Worm (Caenorhabditis elegans) whole organism, L1 larva: ENCODE results near the gene srh-308.
A peak's percentile ranks its signal among the peaks of the same experiment; 100 is the strongest.

Experiments used
- C04F5.9 ChIP-seq: sonication (generic microtip); optimal IDR thresholded peaks from 2 replicates; lab custom pipeline; 2016; ENCODE audit warnings: missing genetic modification characterization, missing compliant biosample characterization
- F16B12.6 ChIP-seq: fragments of 150-350 bp; optimal IDR thresholded peaks from 2 replicates; lab custom pipeline; 2014; ENCODE audit warnings: missing biosample characterization, missing genetic modification characterization
- alr-1 ChIP-seq: fragments of 200-800 bp; sonication (Bioruptor generic); optimal IDR thresholded peaks from 2 replicates; lab custom pipeline; 2018; ENCODE audit warnings: borderline replicate concordance, mild to moderate bottlenecking, missing genetic modification characterization, missing compliant biosample characterization
- aly-2 ChIP-seq: fragments of 150-350 bp; optimal IDR thresholded peaks from 2 replicates; lab custom pipeline; 2014; ENCODE audit warnings: missing biosample characterization, missing genetic modification characterization
- blmp-1 ChIP-seq: fragments of 150-350 bp; optimal IDR thresholded peaks from 2 replicates; lab custom pipeline; 2014; ENCODE audit warnings: missing biosample characterization, missing genetic modification characterization
- ceh-8 ChIP-seq: fragments of 200-800 bp; sonication (Bioruptor generic); optimal IDR thresholded peaks from 2 replicates; lab custom pipeline; 2018; ENCODE audit warnings: mild to moderate bottlenecking, missing genetic modification characterization, moderate library complexity, missing compliant biosample characterization
- ceh-82 ChIP-seq, 3 experiments: fragments of 150-350 bp in 1 of 3; sonication (generic microtip) in 2 of 3; optimal IDR thresholded peaks; 2 replicates each; lab custom pipeline; 2014 to 2017; ENCODE audit warnings: missing biosample characterization in 3 of 3, missing genetic modification characterization in 3 of 3
- ceh-88 ChIP-seq: fragments of 200-800 bp; sonication (Bioruptor generic); IDR thresholded peaks from 2 replicates; pipeline ENCODE4 v1.3.6; 2022; ENCODE audit warnings: missing genetic modification characterization, missing compliant biosample characterization
- ces-1 ChIP-seq: fragments of 150-350 bp; optimal IDR thresholded peaks from 2 replicates; lab custom pipeline; 2014; ENCODE audit warnings: missing biosample characterization, missing genetic modification reagents, missing genetic modification characterization
- egl-13 ChIP-seq: sonication (generic microtip); optimal IDR thresholded peaks from 2 replicates; lab custom pipeline; 2016; ENCODE audit warnings: missing genotype, missing genetic modification reagents, missing genetic modification characterization, missing compliant biosample characterization
- elt-2 ChIP-seq: sonication (generic microtip); optimal IDR thresholded peaks from 2 replicates; lab custom pipeline; 2016; ENCODE audit warnings: missing genetic modification characterization, mild to moderate bottlenecking, inconsistent platforms, missing compliant biosample characterization, missing genetic modification reagents
- ets-5 ChIP-seq: fragments of 200-800 bp; sonication (Bioruptor generic); IDR thresholded peaks from 2 replicates; pipeline ENCODE4 v1.3.6; 2022; ENCODE audit warnings: missing genetic modification characterization, missing compliant biosample characterization
- fos-1 ChIP-seq: fragments of 150-350 bp; optimal IDR thresholded peaks from 2 replicates; lab custom pipeline; 2014; ENCODE audit warnings: missing biosample characterization, missing genetic modification characterization
- grh-1 ChIP-seq: fragments of 200-800 bp; sonication (Bioruptor generic); IDR thresholded peaks from 2 replicates; pipeline ENCODE4 v1.3.6; 2022; ENCODE audit warnings: missing genetic modification reagents, missing genetic modification characterization, missing compliant biosample characterization
- hlh-17 ChIP-seq: fragments of 200-800 bp; sonication (Bioruptor generic); optimal IDR thresholded peaks from 2 replicates; lab custom pipeline; 2018; ENCODE audit warnings: missing genetic modification characterization, mild to moderate bottlenecking, missing compliant biosample characterization, moderate library complexity, borderline replicate concordance
- irx-1 ChIP-seq: sonication (generic microtip); optimal IDR thresholded peaks from 2 replicates; lab custom pipeline; 2016; ENCODE audit warnings: missing genetic modification characterization, missing compliant biosample characterization
- lin-13 ChIP-seq: fragments of 150-350 bp; optimal IDR thresholded peaks from 2 replicates; lab custom pipeline; 2014; ENCODE audit warnings: missing biosample characterization, missing genetic modification reagents, missing genetic modification characterization
- lin-15B ChIP-seq: fragments of 150-350 bp; sonication (generic microtip); optimal IDR thresholded peaks from 3 replicates; lab custom pipeline; 2014; ENCODE audit warnings: missing biosample characterization, missing genetic modification characterization
- lin-35 ChIP-seq, 2 experiments: fragments of 150-350 bp; optimal IDR thresholded peaks; 2 replicates each; lab custom pipeline; 2014; ENCODE audit warnings: missing biosample characterization in 2 of 2, missing genetic modification characterization in 2 of 2, missing genetic modification reagents in 2 of 2
- lir-3 ChIP-seq: sonication (generic microtip); optimal IDR thresholded peaks from 2 replicates; lab custom pipeline; 2016; ENCODE audit warnings: mild to moderate bottlenecking, missing genetic modification characterization, moderate library complexity, missing compliant biosample characterization; ENCODE audit not compliant: poor library complexity
- mab-9 ChIP-seq: fragments of 200-800 bp; sonication (Bioruptor generic); IDR thresholded peaks from 2 replicates; pipeline ENCODE4 v1.3.6; 2022; ENCODE audit warnings: missing genetic modification reagents, missing genetic modification characterization, missing compliant biosample characterization
- nhr-11 ChIP-seq: fragments of 150-350 bp; optimal IDR thresholded peaks from 2 replicates; lab custom pipeline; 2014; ENCODE audit warnings: missing biosample characterization, missing genetic modification characterization
- nhr-19 ChIP-seq: fragments of 200-800 bp; sonication (Bioruptor generic); conservative IDR thresholded peaks from 2 replicates; pipeline ENCODE4 v1.3.6; 2022; ENCODE audit warnings: missing genetic modification characterization, missing compliant biosample characterization
- nhr-20 ChIP-seq: sonication (generic microtip); optimal IDR thresholded peaks from 2 replicates; lab custom pipeline; 2016; ENCODE audit warnings: mild to moderate bottlenecking, missing genetic modification characterization, missing compliant biosample characterization
- nhr-28 ChIP-seq: fragments of 150-350 bp; optimal IDR thresholded peaks from 2 replicates; lab custom pipeline; 2014; ENCODE audit warnings: missing biosample characterization, missing genetic modification characterization
- nhr-47 ChIP-seq: sonication (generic microtip); optimal IDR thresholded peaks from 2 replicates; lab custom pipeline; 2016; ENCODE audit warnings: mild to moderate bottlenecking, missing genetic modification characterization, moderate library complexity, missing compliant biosample characterization
- nhr-71 ChIP-seq: sonication (generic microtip); optimal IDR thresholded peaks from 2 replicates; lab custom pipeline; 2016; ENCODE audit warnings: mild to moderate bottlenecking, missing genetic modification characterization, moderate library complexity, missing compliant biosample characterization
- nhr-76 ChIP-seq: sonication (generic microtip); optimal IDR thresholded peaks from 2 replicates; lab custom pipeline; 2017; ENCODE audit warnings: missing biosample characterization, missing genetic modification characterization
- nhr-84 ChIP-seq: sonication (generic microtip); optimal IDR thresholded peaks from 2 replicates; lab custom pipeline; 2017; ENCODE audit warnings: missing biosample characterization, missing genetic modification characterization
- nhr-85 ChIP-seq: sonication (generic microtip); peaks from one replicate; lab custom pipeline; 2016; ENCODE audit warnings: missing genetic modification characterization, inconsistent platforms, missing compliant biosample characterization
- rnt-1 ChIP-seq: sonication (generic microtip); optimal IDR thresholded peaks from 2 replicates; lab custom pipeline; 2016; ENCODE audit warnings: mild to moderate bottlenecking, missing genetic modification characterization, moderate library complexity, missing compliant biosample characterization
- skn-1 ChIP-seq: fragments of 150-350 bp; optimal IDR thresholded peaks from 2 replicates; lab custom pipeline; 2014; ENCODE audit warnings: missing biosample characterization, missing genetic modification characterization
- snpc-4 ChIP-seq: fragments of 150-350 bp; optimal IDR thresholded peaks from 2 replicates; lab custom pipeline; 2014; ENCODE audit warnings: missing biosample characterization, missing genetic modification characterization
- snu-23 ChIP-seq: sonication (generic microtip); optimal IDR thresholded peaks from 2 replicates; lab custom pipeline; 2016; ENCODE audit warnings: missing genetic modification characterization, missing compliant biosample characterization
- sox-4 ChIP-seq: sonication (generic microtip); optimal IDR thresholded peaks from 2 replicates; lab custom pipeline; 2016; ENCODE audit warnings: missing genetic modification characterization, missing compliant biosample characterization
- sup-37 ChIP-seq: fragments of 200-800 bp; sonication (Bioruptor generic); optimal IDR thresholded peaks from 2 replicates; lab custom pipeline; 2018; ENCODE audit warnings: mild to moderate bottlenecking, missing genetic modification characterization, missing compliant biosample characterization
- swsn-7 ChIP-seq: sonication (generic microtip); optimal IDR thresholded peaks from 2 replicates; lab custom pipeline; 2016; ENCODE audit warnings: missing genetic modification characterization, missing compliant biosample characterization
- unc-130 ChIP-seq: fragments of 150-350 bp; optimal IDR thresholded peaks from 2 replicates; lab custom pipeline; 2017; ENCODE audit warnings: missing biosample characterization, missing genetic modification characterization, inconsistent platforms
- unc-98 ChIP-seq: fragments of 200-800 bp; sonication (Bioruptor generic); IDR thresholded peaks from 2 replicates; pipeline ENCODE4 v1.3.6; 2022; ENCODE audit warnings: missing genetic modification characterization, missing compliant biosample characterization
- xbp-1 ChIP-seq: sonication (generic microtip); optimal IDR thresholded peaks from 2 replicates; lab custom pipeline; 2016; ENCODE audit warnings: missing genetic modification characterization, missing compliant biosample characterization
- zag-1 ChIP-seq: fragments of 150-350 bp; optimal IDR thresholded peaks from 2 replicates; lab custom pipeline; 2014; ENCODE audit warnings: missing biosample characterization, missing genetic modification characterization
- zip-4 ChIP-seq: fragments of 200-800 bp; sonication (Bioruptor generic); optimal IDR thresholded peaks from 2 replicates; lab custom pipeline; 2018; ENCODE audit warnings: mild to moderate bottlenecking, missing genetic modification characterization, moderate library complexity, missing compliant biosample characterization

Gene srh-308

ce11 chrV:14012002-14012554 is 5.3 kb downstream of the srh-308 start, which contains the start of the genes ddx-17 and aip-1 (continued):
- TF ChIP-seq unc-98 = no peak
- peak; percentile 60 for TF ChIP-seq xbp-1 (tag; lab: Kevin White, UChicago)
- no peak for TF ChIP-seq hlh-17
- TF ChIP-seq lin-15B (tag; lab: Kevin White, UChicago) = peak; percentile 40
- no peak for TF ChIP-seq nhr-11
- TF ChIP-seq nhr-84 = no peak
- no peak for TF ChIP-seq ceh-88 (GFP tag; lab: Robert Waterston, UW)
- TF ChIP-seq zag-1 (tag; lab: Kevin White, UChicago) = no peak
- TF ChIP-seq grh-1 (GFP tag; lab: Robert Waterston, UW) = peak; percentile 19; the same call in 1 of the 2 replicates
- no peak for TF ChIP-seq alr-1
- peak; percentile 99 for TF ChIP-seq skn-1 (tag; lab: Kevin White, UChicago)
- peak; percentile 74 for TF ChIP-seq rnt-1 (tag; lab: Kevin White, UChicago)
- no peak for TF ChIP-seq sup-37 (GFP tag; lab: Kevin White, UChicago)
- peak; percentile 67 for TF ChIP-seq nhr-19 (GFP tag; lab: Robert Waterston, UW)
- peak; percentile 84 for TF ChIP-seq snu-23
- TF ChIP-seq nhr-47 = peak; percentile 81
- peak; percentile 20; the same call in 1 of the 2 replicates for TF ChIP-seq mab-9 (GFP tag; lab: Robert Waterston, UW)
- peak; percentile 9 for TF ChIP-seq F16B12.6
- TF ChIP-seq egl-13 (tag; lab: Kevin White, UChicago) = peak; percentile 70
- TF ChIP-seq aly-2 (tag; lab: Kevin White, UChicago) = no peak
- no peak for TF ChIP-seq lir-3 (tag; lab: Kevin White, UChicago)
- TF ChIP-seq ces-1 (GFP tag; lab: Kevin White, UChicago) = no peak
- TF ChIP-seq sox-4 (tag; lab: Kevin White, UChicago) = peak; percentile 41
- TF ChIP-seq nhr-28 = no peak
- peak; percentile 25 for TF ChIP-seq unc-130 (tag; lab: Kevin White, UChicago)
- TF ChIP-seq swsn-7 (tag; lab: Kevin White, UChicago) = peak; percentile 63
- TF ChIP-seq nhr-20 (tag; lab: Kevin White, UChicago) = peak; percentile 68
- peak; percentile 81 for TF ChIP-seq nhr-85 (tag; lab: Kevin White, UChicago)
- TF ChIP-seq nhr-71 = peak; percentile 86
- peak; percentile 0 for TF ChIP-seq elt-2 (tag; lab: Kevin White, UChicago)
- TF ChIP-seq lin-35 (GFP tag; optimal IDR thresholded peaks at IDR 0.05; lab: Kevin White, UChicago) = peak; percentile 81 to 90
- TF ChIP-seq snpc-4 (tag; lab: Kevin White, UChicago) = peak; percentile 27
- TF ChIP-seq fos-1 = peak; percentile 38
- TF ChIP-seq lin-13 (GFP tag; lab: Kevin White, UChicago) = peak; percentile 61
- TF ChIP-seq ets-5 = no peak
- TF ChIP-seq C04F5.9 (tag; lab: Kevin White, UChicago) = peak; percentile 18
- peak; percentile 57 for TF ChIP-seq blmp-1 (tag; lab: Kevin White, UChicago)
- TF ChIP-seq zip-4 (GFP tag; lab: Kevin White, UChicago) = peak; percentile 38
- peak; percentile 30 for TF ChIP-seq irx-1 (tag; lab: Kevin White, UChicago)

ce11 chrV:14011427-14011826 is 5.9 kb downstream of the srh-308 start:
- no peak for TF ChIP-seq ceh-82 (tag; optimal IDR thresholded peaks at IDR 0.05; lab: Kevin White, UChicago)
- peak; percentile 39 for TF ChIP-seq ceh-8
- no peak for TF ChIP-seq nhr-19 (GFP tag; lab: Robert Waterston, UW)
- no peak for TF ChIP-seq nhr-76
- 0 out of 2 replicates have a peak, but pooled peaks have one; percentile 77 for TF ChIP-seq ets-5
- TF ChIP-seq unc-98 = no peak
- no peak for TF ChIP-seq mab-9 (GFP tag; lab: Robert Waterston, UW)
- TF ChIP-seq, all 84 proteins: peak for 2
